Worm (Caenorhabditis elegans): ENCODE measurements around the gene R151.1.
A peak's percentile ranks its signal among the peaks of the same experiment; 100 is the strongest.

R151.1 gene

ce11 chrIII:7180613-7181012 lies 35.7 kb upstream of the R151.1 start, which contains the start of gene ndab-2 (continued):
- TF ChIP-seq nhr-41 (GFP tag; IDR thresholded peaks at IDR 0.05) (no peak), Y5F2A.4 (GFP tag; optimal IDR thresholded peaks at IDR 0.05) (no peak), R02D3.7 (tag; optimal IDR thresholded peaks at IDR 0.05) (no peak), ztf-11 (tag; optimal IDR thresholded peaks at IDR 0.05) (no peak), madf-5 (GFP tag; IDR thresholded peaks at IDR 0.05) (0 out of 4 replicates have a peak, but pooled peaks have one; percentile 23 to 55), F37D6.2 (tag; optimal IDR thresholded peaks at IDR 0.05) (no peak), aly-2 (tag; optimal IDR thresholded peaks at IDR 0.05) (no peak), lin-38 (GFP tag; IDR thresholded peaks at IDR 0.05) (peak; percentile 53), zfp-2 (tag; optimal IDR thresholded peaks at IDR 0.05) (no peak), zip-11 (GFP tag; IDR thresholded peaks at IDR 0.05) (no peak), mxl-3 (GFP tag; optimal IDR thresholded peaks at IDR 0.05) (no peak), zip-2 (tag; optimal IDR thresholded peaks at IDR 0.05) (no peak), unc-62 (GFP tag; optimal IDR thresholded peaks at IDR 0.05 in 1 of 2) (peak in 1 of 2 experiments; percentile 17), unc-62 (tag; optimal IDR thresholded peaks at IDR 0.05) (no peak), nhr-237 (tag; optimal IDR thresholded peaks at IDR 0.05) (no peak), arid-1 (GFP tag; conservative IDR thresholded peaks at IDR 0.05) (no peak), D1046.2 (GFP tag; IDR thresholded peaks at IDR 0.05) (no peak), lin-1 (GFP tag; IDR thresholded peaks at IDR 0.05) (no peak), dmd-8 (GFP tag; IDR thresholded peaks at IDR 0.05) (no peak), hif-1 (tag; optimal IDR thresholded peaks at IDR 0.05) (no peak), ZK337.2 (GFP tag; IDR thresholded peaks at IDR 0.05) (no peak), nhr-77 (tag; optimal IDR thresholded peaks at IDR 0.05) (no peak), fos-1 (tag; optimal IDR thresholded peaks at IDR 0.05) (no peak), aha-1 (tag) (no peak), rbr-2 (tag; optimal IDR thresholded peaks at IDR 0.05) (no peak), lin-13 (GFP tag; optimal IDR thresholded peaks at IDR 0.05) (no peak), sdz-12 (GFP tag; optimal IDR thresholded peaks at IDR 0.05) (no peak), tra-1 (GFP tag; IDR thresholded peaks at IDR 0.05) (no peak), ces-1 (GFP tag; optimal IDR thresholded peaks at IDR 0.05) (no peak), mes-2 (tag; optimal IDR thresholded peaks at IDR 0.05; ENCODE audit: poor library complexity, severe bottlenecking) (peak; percentile 34)

- TF ChIP-seq fkh-10 (GFP tag; optimal IDR thresholded peaks at IDR 0.05) (no peak), ztf-11 (tag; optimal IDR thresholded peaks at IDR 0.05) (no peak), zfp-2 (tag; optimal IDR thresholded peaks at IDR 0.05) (peak; percentile 33), nhr-41 (GFP tag; IDR thresholded peaks at IDR 0.05) (no peak), snpc-1.2 (GFP tag; IDR thresholded peaks at IDR 0.05) (no peak), spr-3 (GFP tag; optimal IDR thresholded peaks at IDR 0.05) (no peak), R02D3.7 (tag; optimal IDR thresholded peaks at IDR 0.05) (no peak), mxl-3 (GFP tag; optimal IDR thresholded peaks at IDR 0.05) (peak; percentile 49), zip-11 (GFP tag; IDR thresholded peaks at IDR 0.05) (no peak), ceh-20 (GFP tag; IDR thresholded peaks at IDR 0.05) (no peak), Y48G9A.11 (GFP tag; IDR thresholded peaks at IDR 0.05) (no peak), F10B5.3 (tag; optimal IDR thresholded peaks at IDR 0.05) (no peak), dmd-9 (GFP tag; IDR thresholded peaks at IDR 0.05) (no peak), cey-2 (tag; optimal IDR thresholded peaks at IDR 0.05; ENCODE audit: borderline replicate concordance, insufficient read depth) (no peak), unc-130 (GFP tag; optimal IDR thresholded peaks at IDR 0.05) (no peak), lin-39 (tag; optimal IDR thresholded peaks at IDR 0.05) (no peak), nhr-28 (tag; optimal IDR thresholded peaks at IDR 0.05) (peak; percentile 52), hif-1 (tag; optimal IDR thresholded peaks at IDR 0.05) (peak in 1 of 2 experiments; percentile 52), lin-29 (GFP tag; IDR thresholded peaks at IDR 0.05) (no peak), spr-1 (tag; optimal IDR thresholded peaks at IDR 0.05) (no peak), ces-1 (GFP tag; optimal IDR thresholded peaks at IDR 0.05) (no peak), ceh-62 (tag; optimal IDR thresholded peaks at IDR 0.05) (no peak), mdl-1 (tag; optimal IDR thresholded peaks at IDR 0.05) (no peak), ZK546.5 (tag; optimal IDR thresholded peaks at IDR 0.05) (no peak), Y5F2A.4 (GFP tag; optimal IDR thresholded peaks at IDR 0.05) (no peak), nhr-77 (tag; optimal IDR thresholded peaks at IDR 0.05) (peak; percentile 80), nhr-25 (tag; optimal IDR thresholded peaks at IDR 0.05; ENCODE audit: borderline replicate concordance, insufficient read depth) (no peak), madf-5 (GFP tag; IDR thresholded peaks at IDR 0.05) (no peak), F44E2.7 (GFP tag; IDR thresholded peaks at IDR 0.05) (no peak), mdt-29 (GFP tag; IDR thresholded peaks at IDR 0.05) (no peak), mxl-2 (GFP tag; conservative IDR thresholded peaks at IDR 0.05) (no peak), nhr-237 (tag; optimal IDR thresholded peaks at IDR 0.05) (no peak)
These were observed 34.5 kb upstream of the R151.1 start, which contains the start of gene epg-4 for ce11 chrIII:7181822-7182221. TSS of gene epg-4 (plus strand) at chrIII:7182167.
